Fruit fly (Drosophila melanogaster) Kc167 (cell line): ENCODE results near the gene CG12116.

Experiments
- h ChIP-seq: fragments of >200 bp; optimal IDR thresholded peaks from 3 replicates; lab custom pipeline; 2018; ENCODE audit warnings: missing external identifiers
- insv ChIP-seq: fragments of >200 bp; optimal IDR thresholded peaks from 3 replicates; lab custom pipeline; 2018; ENCODE audit warnings: missing external identifiers
- psq ChIP-seq: fragments of >200 bp; optimal IDR thresholded peaks from 2 replicates; lab custom pipeline; 2017; ENCODE audit warnings: missing external identifiers

DNA sequence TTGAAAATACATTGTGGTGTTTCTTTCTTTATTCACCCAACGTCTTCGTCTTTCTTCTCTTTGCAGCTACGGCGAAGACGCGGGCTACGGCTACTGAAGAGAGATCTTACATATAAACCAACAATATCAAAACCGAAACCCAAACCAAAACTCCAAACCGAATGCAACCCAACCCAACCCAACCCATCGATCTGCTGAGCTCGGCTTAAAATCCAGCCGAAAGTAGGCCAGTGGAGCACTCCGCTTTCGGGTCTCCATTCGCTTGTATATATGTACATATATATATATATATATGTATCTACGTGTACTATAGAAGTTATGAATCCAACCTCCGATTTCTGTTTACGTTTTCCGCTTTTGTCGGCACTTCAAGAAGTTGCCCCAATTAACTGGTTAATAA, 6.8 kb upstream of the CG12116 start:
- TF ChIP-seq psq (lab: Kevin White, UChicago) (no peak), h (lab: Kevin White, UChicago) (no peak), insv (no peak)
